Fruit fly (Drosophila melanogaster) S2 (cell line): Measurements from ENCODE around the gene JYalpha.

ENCODE experiments used
- CG8478 ChIP-seq: fragments of >200 bp; optimal IDR thresholded peaks from 2 replicates; lab custom pipeline; 2018
- CTCF ChIP-seq, 2 experiments: fragments of >200 bp; optimal IDR thresholded peaks; 2 replicates each; lab custom pipeline; 2018

DNA sequence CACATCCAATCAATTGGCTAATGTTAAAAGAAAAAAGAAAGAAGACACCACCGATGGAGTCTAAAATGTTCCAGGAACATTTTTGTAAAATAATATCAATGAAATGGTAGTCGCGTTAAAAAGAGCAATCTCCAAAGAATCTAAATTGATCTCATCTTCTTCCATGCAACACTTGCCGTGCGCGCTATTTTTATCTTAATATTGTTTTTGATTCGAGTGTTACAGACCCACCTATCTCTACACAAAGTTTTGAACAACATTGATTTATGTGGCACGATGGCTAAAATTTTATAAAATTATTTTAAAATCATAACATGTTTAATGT is 43.2 kb downstream of the JYalpha start:
- TF ChIP-seq CTCF (optimal IDR thresholded peaks at IDR 0.05; lab: Kevin White, UChicago) (no peak), CG8478 (no peak)
